Worm (Caenorhabditis elegans) whole organism, L4 larva: ENCODE data around the gene acr-3.
A peak's percentile ranks its signal among the peaks of the same experiment; 100 is the strongest.

Experiments
- F10B5.3 ChIP-seq: sonication (generic microtip); optimal IDR thresholded peaks from 2 replicates; lab custom pipeline; 2016; ENCODE audit warnings: mild to moderate bottlenecking, missing genetic modification characterization, missing compliant biosample characterization
- F44E2.7 ChIP-seq: fragments of 200-800 bp; sonication (Bioruptor generic); IDR thresholded peaks from 2 replicates; pipeline ENCODE4 v2.1.2; 2022; ENCODE audit warnings: missing genetic modification characterization, missing compliant biosample characterization
- ZK546.5 ChIP-seq, 2 experiments: sonication (generic microtip); optimal IDR thresholded peaks; 2 replicates each; lab custom pipeline; 2017; ENCODE audit warnings: missing biosample characterization in 2 of 2, missing genetic modification characterization in 2 of 2
- aha-1 ChIP-seq: fragments of 150-350 bp; peaks from one replicate; lab custom pipeline; 2014; ENCODE audit warnings: missing biosample characterization, missing genetic modification characterization
- attf-4 ChIP-seq: sonication (generic microtip); optimal IDR thresholded peaks from 3 replicates; lab custom pipeline; 2017; ENCODE audit warnings: missing biosample characterization, missing genetic modification characterization
- ceh-20 ChIP-seq: fragments of 200-800 bp; sonication (Bioruptor generic); IDR thresholded peaks from 2 replicates; pipeline ENCODE4 v1.3.6; 2022; ENCODE audit warnings: missing genetic modification reagents, missing genetic modification characterization, missing compliant biosample characterization
- ceh-32 ChIP-seq: sonication (generic microtip); optimal IDR thresholded peaks from 2 replicates; lab custom pipeline; 2016; ENCODE audit warnings: mild to moderate bottlenecking, missing genetic modification characterization, missing compliant biosample characterization; ENCODE audit not compliant: poor library complexity
- ceh-44 ChIP-seq: fragments of 200-800 bp; sonication (Bioruptor generic); IDR thresholded peaks from 2 replicates; pipeline ENCODE4 v1.3.6; 2022; ENCODE audit warnings: missing genetic modification reagents, missing genetic modification characterization, missing compliant biosample characterization
- daf-16 ChIP-seq, 3 experiments: sonication (generic microtip); optimal IDR thresholded peaks; 2 replicates each; lab custom pipeline; 2016 to 2017; ENCODE audit warnings: missing genetic modification characterization in 3 of 3, missing genetic modification reagents in 3 of 3, mild to moderate bottlenecking in 2 of 3, missing compliant biosample characterization in 2 of 3, missing biosample characterization in 1 of 3, moderate library complexity in 1 of 3
- daf-19 ChIP-seq: fragments of 200-800 bp; sonication (Bioruptor generic); conservative IDR thresholded peaks from 2 replicates; pipeline ENCODE4 v1.3.6; 2022; ENCODE audit warnings: missing genetic modification characterization, missing compliant biosample characterization
- dmd-6 ChIP-seq: fragments of 200-800 bp; sonication (Bioruptor generic); IDR thresholded peaks from 2 replicates; pipeline ENCODE4 v1.3.6; 2022; ENCODE audit warnings: missing genetic modification reagents, missing genetic modification characterization, missing compliant biosample characterization
- dmd-9 ChIP-seq: fragments of 200-800 bp; sonication (Bioruptor generic); IDR thresholded peaks from 2 replicates; pipeline ENCODE4 v1.3.6; 2022; ENCODE audit warnings: missing genetic modification reagents, missing genetic modification characterization, missing compliant biosample characterization
- dpl-1 ChIP-seq: fragments of 150-350 bp; optimal IDR thresholded peaks from 2 replicates; lab custom pipeline; 2014; ENCODE audit warnings: missing biosample characterization, missing genetic modification reagents, missing genetic modification characterization
- duxl-1 ChIP-seq: sonication (generic microtip); optimal IDR thresholded peaks from 2 replicates; lab custom pipeline; 2016; ENCODE audit warnings: mild to moderate bottlenecking, missing genetic modification characterization, moderate library complexity, missing compliant biosample characterization; ENCODE audit not compliant: poor library complexity
- dve-1 ChIP-seq: sonication (generic microtip); optimal IDR thresholded peaks from 2 replicates; lab custom pipeline; 2017; ENCODE audit warnings: antibody characterized with exemption, mild to moderate bottlenecking, missing genetic modification characterization, missing compliant biosample characterization; ENCODE audit not compliant: insufficient read depth
- egl-43 ChIP-seq: fragments of 200-800 bp; sonication (Bioruptor generic); IDR thresholded peaks from 2 replicates; pipeline ENCODE4 v1.3.6; 2022; ENCODE audit warnings: missing genetic modification reagents, missing genetic modification characterization, missing compliant biosample characterization
- gei-8 ChIP-seq: fragments of 200-800 bp; sonication (Bioruptor generic); optimal IDR thresholded peaks from 2 replicates; lab custom pipeline; 2018; ENCODE audit warnings: mild to moderate bottlenecking, missing genetic modification characterization, missing compliant biosample characterization
- hlh-11 ChIP-seq: fragments of 200-800 bp; sonication (Bioruptor generic); optimal IDR thresholded peaks from 2 replicates; lab custom pipeline; 2018; ENCODE audit warnings: mild to moderate bottlenecking, missing genetic modification characterization, missing compliant biosample characterization
- hlh-30 ChIP-seq: sonication (generic microtip); optimal IDR thresholded peaks from 2 replicates; lab custom pipeline; 2017; ENCODE audit warnings: antibody characterized with exemption, mild to moderate bottlenecking, missing genetic modification characterization, missing compliant biosample characterization; ENCODE audit not compliant: insufficient read depth
- lin-1 ChIP-seq: fragments of 200-800 bp; sonication (Bioruptor generic); IDR thresholded peaks from 2 replicates; pipeline ENCODE4 v1.3.6; 2022; ENCODE audit warnings: missing genetic modification reagents, missing genetic modification characterization, missing compliant biosample characterization
- lin-13 ChIP-seq: fragments of 150-350 bp; optimal IDR thresholded peaks from 2 replicates; lab custom pipeline; 2014; ENCODE audit warnings: missing biosample characterization, missing genetic modification reagents, missing genetic modification characterization
- lin-39 ChIP-seq: fragments of 150-350 bp; optimal IDR thresholded peaks from 2 replicates; lab custom pipeline; 2014; ENCODE audit warnings: missing biosample characterization, missing genetic modification reagents, missing genetic modification characterization
- lsy-2 ChIP-seq, 2 experiments: fragments of 150-350 bp in 1 of 2; sonication (generic microtip) in 1 of 2; optimal IDR thresholded peaks; 2 replicates each; lab custom pipeline; 2014 to 2017; ENCODE audit warnings: missing biosample characterization in 2 of 2, missing genetic modification characterization in 2 of 2
- mdl-1 ChIP-seq, 2 experiments: fragments of 150-350 bp in 1 of 2; sonication (generic microtip) in 1 of 2; optimal IDR thresholded peaks; 2 replicates each; lab custom pipeline; 2014 to 2017; ENCODE audit warnings: missing biosample characterization in 2 of 2, missing genetic modification characterization in 2 of 2
- mep-1 ChIP-seq: fragments of 150-350 bp; sonication (generic microtip); optimal IDR thresholded peaks from 3 replicates; lab custom pipeline; 2014; ENCODE audit warnings: missing biosample characterization, missing genetic modification characterization
- mes-2 ChIP-seq: sonication (generic microtip); optimal IDR thresholded peaks from 2 replicates; lab custom pipeline; 2016; ENCODE audit warnings: missing genotype, mild to moderate bottlenecking, missing genetic modification characterization, missing compliant biosample characterization; ENCODE audit not compliant: poor library complexity, severe bottlenecking
- mxl-2 ChIP-seq: fragments of 200-800 bp; sonication (Bioruptor generic); conservative IDR thresholded peaks from 2 replicates; pipeline ENCODE4 v1.3.6; 2022; ENCODE audit warnings: missing genetic modification reagents, missing genetic modification characterization, missing compliant biosample characterization
- nhr-10 ChIP-seq: fragments of 150-350 bp; optimal IDR thresholded peaks from 2 replicates; lab custom pipeline; 2014; ENCODE audit warnings: missing biosample characterization, missing genetic modification characterization
- nhr-25 ChIP-seq: sonication (generic microtip); optimal IDR thresholded peaks from 2 replicates; lab custom pipeline; 2017; ENCODE audit warnings: missing genetic modification characterization, mild to moderate bottlenecking, missing compliant biosample characterization, antibody characterized with exemption, moderate library complexity, borderline replicate concordance; ENCODE audit not compliant: insufficient read depth
- nhr-28 ChIP-seq: fragments of 150-350 bp; optimal IDR thresholded peaks from 2 replicates; lab custom pipeline; 2014; ENCODE audit warnings: missing biosample characterization, missing genetic modification characterization
- nhr-48 ChIP-seq: sonication (generic microtip); optimal IDR thresholded peaks from 2 replicates; lab custom pipeline; 2016; ENCODE audit warnings: mild to moderate bottlenecking, missing genetic modification characterization, missing compliant biosample characterization
- nhr-76 ChIP-seq: fragments of 150-350 bp; optimal IDR thresholded peaks from 2 replicates; lab custom pipeline; 2014; ENCODE audit warnings: missing biosample characterization, missing genetic modification characterization
- pha-4 ChIP-seq, 2 experiments: fragments of 150-350 bp in 1 of 2; fragments of 200-800 bp in 1 of 2; sonication (Bioruptor generic) in 1 of 2; IDR thresholded peaks in 1 of 2; optimal IDR thresholded peaks in 1 of 2; 2 replicates each; pipeline versions ENCODE4 v1.3.6 to Lab custom; 2014 to 2022; ENCODE audit warnings: missing genetic modification characterization in 2 of 2, missing genetic modification reagents in 2 of 2, missing biosample characterization in 1 of 2, missing compliant biosample characterization in 1 of 2
- saeg-2 ChIP-seq: fragments of 200-800 bp; sonication (Bioruptor generic); IDR thresholded peaks from 2 replicates; pipeline ENCODE4 v1.3.6; 2022; ENCODE audit warnings: missing genetic modification reagents, missing genetic modification characterization, missing compliant biosample characterization
- skn-1 ChIP-seq: fragments of 150-350 bp; optimal IDR thresholded peaks from 2 replicates; lab custom pipeline; 2014; ENCODE audit warnings: missing biosample characterization, missing genetic modification characterization
- snpc-4 ChIP-seq: fragments of 150-350 bp; optimal IDR thresholded peaks from 2 replicates; lab custom pipeline; 2014; ENCODE audit warnings: missing biosample characterization, missing genetic modification characterization
- spr-3 ChIP-seq: fragments of 200-800 bp; sonication (Bioruptor generic); optimal IDR thresholded peaks from 2 replicates; lab custom pipeline; 2018; ENCODE audit warnings: mild to moderate bottlenecking, missing genetic modification characterization, missing compliant biosample characterization
- unc-130 ChIP-seq: sonication (generic microtip); optimal IDR thresholded peaks from 2 replicates; lab custom pipeline; 2016; ENCODE audit warnings: missing genetic modification reagents, missing genetic modification characterization, missing compliant biosample characterization
- unc-62 ChIP-seq, 3 experiments: fragments of 150-350 bp in 1 of 3; sonication (generic microtip); optimal IDR thresholded peaks in 2 of 3; peaks in 1 of 3; 1 replicate in 1 of 3; 2 replicates in 2 of 3; lab custom pipeline; 2014 to 2017; ENCODE audit warnings: missing biosample characterization in 3 of 3, missing genetic modification characterization in 3 of 3, missing genetic modification reagents in 3 of 3, missing genotype in 1 of 3
- zip-11 ChIP-seq: fragments of 200-800 bp; sonication (Bioruptor generic); IDR thresholded peaks from 2 replicates; pipeline ENCODE4 v1.3.6; 2022; ENCODE audit warnings: missing genetic modification characterization, missing compliant biosample characterization

acr-3 gene

DNA sequence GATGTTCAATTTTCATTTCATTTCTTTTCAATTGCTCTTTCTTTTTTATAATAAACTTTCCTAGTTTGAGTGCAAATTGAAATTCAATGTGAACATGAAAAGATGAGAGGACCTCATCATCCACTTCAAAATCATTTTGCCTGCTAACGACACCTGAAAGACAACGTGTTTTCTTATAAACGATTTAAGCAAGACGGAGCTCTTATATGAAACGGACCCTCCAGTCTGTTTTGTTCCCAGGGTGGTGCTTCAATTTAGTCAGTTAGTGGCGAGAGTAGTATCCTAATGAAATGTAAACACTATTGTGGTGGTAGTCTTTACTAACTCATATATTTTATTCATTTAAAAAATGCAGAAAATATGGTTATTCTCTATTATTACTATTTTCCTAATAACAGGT, at the start of gene acr-3:
Gene acr-3, plus strand, starts transcription at position 301 of the 400 bp plus-strand sequence.
- TF ChIP-seq pha-4 (GFP tag; IDR thresholded peaks at IDR 0.05; lab: Robert Waterston, UW) = no peak
- no peak for TF ChIP-seq pha-4 (tag; optimal IDR thresholded peaks at IDR 0.05; lab: Kevin White, UChicago)
- no peak for TF ChIP-seq nhr-48
- TF ChIP-seq mep-1 (tag; lab: Kevin White, UChicago) = no peak
- TF ChIP-seq aha-1 (tag; lab: Kevin White, UChicago) = no peak
- TF ChIP-seq skn-1 (tag; lab: Kevin White, UChicago) = no peak
- no peak for TF ChIP-seq nhr-28 (tag; lab: Kevin White, UChicago)
- no peak for TF ChIP-seq F10B5.3 (tag; lab: Kevin White, UChicago)
- no peak for TF ChIP-seq mxl-2 (GFP tag; lab: Robert Waterston, UW)
- no peak for TF ChIP-seq F44E2.7 (GFP tag; lab: Robert Waterston, UW)
- TF ChIP-seq ceh-44 = no peak
- TF ChIP-seq spr-3 (GFP tag; lab: Kevin White, UChicago) = no peak
- no peak for TF ChIP-seq attf-4 (tag; lab: Kevin White, UChicago)
- TF ChIP-seq lin-1 (GFP tag; lab: Robert Waterston, UW) = no peak

DNA sequence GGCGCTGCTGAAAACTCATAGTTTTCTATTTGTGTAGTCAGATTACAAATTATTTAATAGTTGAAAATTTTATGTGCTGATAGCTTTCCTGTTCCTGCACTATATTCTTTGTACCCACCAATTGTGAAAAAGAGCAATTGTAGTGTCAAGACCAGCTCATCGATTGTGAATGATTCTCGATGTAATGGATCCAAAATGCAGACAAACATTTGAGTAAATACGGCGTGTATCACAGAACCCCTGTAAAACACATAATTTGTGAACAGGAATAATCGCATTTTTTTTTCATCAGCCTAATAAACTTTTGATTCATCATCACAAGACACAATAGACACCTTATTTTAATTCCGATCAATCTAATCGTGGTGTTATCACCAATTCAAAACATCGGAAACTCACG, 47.1 kb upstream of the acr-3 start:
- TF ChIP-seq egl-43 = no peak
- no peak for TF ChIP-seq nhr-25
- TF ChIP-seq zip-11 (GFP tag; lab: Robert Waterston, UW) = no peak
- TF ChIP-seq daf-16 (GFP tag; optimal IDR thresholded peaks at IDR 0.05; lab: Kevin White, UChicago) = no peak
- TF ChIP-seq daf-16 (tag; optimal IDR thresholded peaks at IDR 0.05; lab: Kevin White, UChicago) = peak; percentile 34
- no peak for TF ChIP-seq lin-39
- TF ChIP-seq lin-1 (GFP tag; lab: Robert Waterston, UW) = peak; percentile 42; the same call in 1 of the 2 replicates
- TF ChIP-seq aha-1 (tag; lab: Kevin White, UChicago) = peak; percentile 60
- TF ChIP-seq dpl-1 (GFP tag; lab: Kevin White, UChicago) = no peak
- TF ChIP-seq dmd-9 (GFP tag; lab: Robert Waterston, UW) = no peak
- peak; percentile 42; the same call in 1 of the 2 replicates for TF ChIP-seq dmd-6 (GFP tag; lab: Robert Waterston, UW)
- TF ChIP-seq daf-19 (GFP tag; lab: Robert Waterston, UW) = no peak
- peak; percentile 17 for TF ChIP-seq hlh-11

DNA sequence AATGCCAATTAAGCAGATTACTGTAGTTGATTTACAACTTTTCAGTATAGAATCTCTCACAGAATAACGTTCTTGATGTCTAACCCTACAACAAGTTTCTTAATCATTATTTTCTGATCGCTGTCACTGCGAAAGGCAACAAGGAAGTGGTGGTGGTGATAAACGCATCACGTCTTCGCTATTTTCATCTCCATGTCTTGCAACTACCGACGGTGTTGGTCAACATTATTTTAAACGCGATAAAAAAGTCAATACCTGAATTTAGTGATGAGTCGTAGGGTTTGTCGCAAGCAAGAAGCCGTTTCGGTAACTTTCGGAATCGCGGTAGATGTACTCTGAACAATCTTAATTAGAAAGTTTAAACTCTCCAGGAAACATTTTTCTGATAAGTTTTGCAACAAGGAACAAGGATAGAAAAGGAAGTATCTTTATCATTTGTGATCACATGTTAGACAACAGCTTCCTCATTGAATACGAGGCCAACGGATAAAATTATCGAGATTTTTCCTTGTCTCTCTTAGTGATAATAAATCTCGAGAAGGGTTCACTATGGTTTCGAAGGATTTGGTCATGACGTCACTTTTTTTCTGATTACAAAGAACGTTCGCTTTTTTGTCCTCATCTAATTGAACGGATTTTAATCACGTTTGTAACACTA, 45.4 kb upstream of the acr-3 start:
- TF ChIP-seq lsy-2 (tag; optimal IDR thresholded peaks at IDR 0.05; lab: Kevin White, UChicago) (no peak), dve-1 (no peak), nhr-48 (peak; percentile 29), hlh-30 (tag; lab: Kevin White, UChicago) (peak; percentile 6), duxl-1 (tag; lab: Kevin White, UChicago) (no peak), mdl-1 (tag; optimal IDR thresholded peaks at IDR 0.05; lab: Kevin White, UChicago) (peak in 1 of 2 experiments; percentile 8), nhr-10 (tag; lab: Kevin White, UChicago) (peak; percentile 37), pha-4 (GFP tag; IDR thresholded peaks at IDR 0.05; lab: Robert Waterston, UW) (no peak), pha-4 (tag; optimal IDR thresholded peaks at IDR 0.05; lab: Kevin White, UChicago) (no peak), unc-62 (GFP tag; optimal IDR thresholded peaks at IDR 0.05 in 1 of 2; lab: Kevin White, UChicago) (peak in 1 of 2 experiments; percentile 75), unc-62 (tag; optimal IDR thresholded peaks at IDR 0.05; lab: Kevin White, UChicago) (no peak), hlh-11 (peak; percentile 38), daf-16 (GFP tag; optimal IDR thresholded peaks at IDR 0.05; lab: Kevin White, UChicago) (no peak), daf-16 (tag; optimal IDR thresholded peaks at IDR 0.05; lab: Kevin White, UChicago) (peak; percentile 2)

DNA sequence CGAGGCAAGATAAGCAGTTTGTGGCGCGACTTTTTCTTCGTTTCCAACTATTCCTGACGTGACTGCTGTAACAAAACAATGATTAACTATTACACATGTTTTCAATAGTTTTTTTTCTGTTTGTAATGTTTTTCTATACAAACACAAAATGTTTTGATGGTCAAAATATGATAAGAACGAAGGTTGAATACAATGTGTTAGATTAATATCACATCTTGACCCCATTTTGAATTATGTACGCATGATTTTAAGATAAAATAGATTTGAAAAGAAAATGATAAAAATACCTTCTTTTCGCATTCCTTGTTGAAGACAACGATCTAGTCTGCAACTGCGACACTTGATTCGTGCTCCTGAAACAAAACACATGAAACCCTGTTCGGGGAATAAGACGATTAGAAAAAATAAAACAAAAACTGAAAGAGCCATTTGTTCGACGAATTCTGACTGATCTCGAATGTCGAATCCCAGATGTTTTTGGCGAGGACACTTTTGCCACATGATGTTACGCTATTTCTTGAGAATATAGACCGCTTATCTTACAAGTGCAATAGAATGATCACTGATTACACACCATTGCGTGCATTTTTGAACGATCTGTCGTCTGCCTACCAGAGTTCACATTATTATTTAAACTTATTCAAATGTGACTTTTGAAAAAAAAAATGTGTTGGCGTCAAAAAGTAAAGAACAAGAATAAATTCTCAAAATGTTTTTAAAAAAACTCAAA, 44.0 kb upstream of the acr-3 start:
- TF ChIP-seq skn-1 (tag; lab: Kevin White, UChicago) (no peak), ZK546.5 (tag; optimal IDR thresholded peaks at IDR 0.05; lab: Kevin White, UChicago) (no peak), F44E2.7 (GFP tag; lab: Robert Waterston, UW) (no peak), hlh-11 (peak; percentile 81), ceh-20 (GFP tag; lab: Robert Waterston, UW) (no peak), mes-2 (tag; lab: Kevin White, UChicago) (no peak), saeg-2 (GFP tag; lab: Robert Waterston, UW) (no peak), lin-13 (GFP tag; lab: Kevin White, UChicago) (no peak), nhr-76 (tag; lab: Kevin White, UChicago) (no peak), hlh-30 (tag; lab: Kevin White, UChicago) (peak; percentile 47), ceh-32 (tag; lab: Kevin White, UChicago) (no peak), unc-130 (no peak), nhr-28 (tag; lab: Kevin White, UChicago) (peak; percentile 75), snpc-4 (tag; lab: Kevin White, UChicago) (no peak), lin-39 (no peak), gei-8 (no peak)
